Worm (Caenorhabditis elegans): ENCODE results near the gene klf-2.

- TF ChIP-seq snpc-1.3 (tag; optimal IDR thresholded peaks at IDR 0.05; ENCODE audit: insufficient read depth) (no peak), nhr-80 (tag; optimal IDR thresholded peaks at IDR 0.05) (no peak), atf-7 (tag; optimal IDR thresholded peaks at IDR 0.05) (no peak), nfyb-1 (GFP tag; IDR thresholded peaks at IDR 0.05) (no peak), him-1 (tag; optimal IDR thresholded peaks at IDR 0.05) (no peak), efl-1 (GFP tag; optimal IDR thresholded peaks at IDR 0.05) (no peak), nfya-1 (tag; optimal IDR thresholded peaks at IDR 0.05; ENCODE audit: borderline replicate concordance, insufficient read depth) (no peak), snpc-4 (GFP tag; optimal IDR thresholded peaks at IDR 0.05) (no peak), snpc-4 (tag; optimal IDR thresholded peaks at IDR 0.05) (no peak), lin-54 (GFP tag; optimal IDR thresholded peaks at IDR 0.05) (no peak), attf-5 (GFP tag; optimal IDR thresholded peaks at IDR 0.05) (no peak), ama-1 (optimal IDR thresholded peaks at IDR 0.05) (no peak), ama-1 (GFP tag; optimal IDR thresholded peaks at IDR 0.05) (no peak), dox-1 (GFP tag; IDR thresholded peaks at IDR 0.05) (no peak)
Measured at ce11 chrV:20663736-20664135, 21.7 kb upstream of the klf-2 start.
